Worm (Caenorhabditis elegans): Measurements from ENCODE around the gene dnj-26.

The dnj-26 gene

DNA sequence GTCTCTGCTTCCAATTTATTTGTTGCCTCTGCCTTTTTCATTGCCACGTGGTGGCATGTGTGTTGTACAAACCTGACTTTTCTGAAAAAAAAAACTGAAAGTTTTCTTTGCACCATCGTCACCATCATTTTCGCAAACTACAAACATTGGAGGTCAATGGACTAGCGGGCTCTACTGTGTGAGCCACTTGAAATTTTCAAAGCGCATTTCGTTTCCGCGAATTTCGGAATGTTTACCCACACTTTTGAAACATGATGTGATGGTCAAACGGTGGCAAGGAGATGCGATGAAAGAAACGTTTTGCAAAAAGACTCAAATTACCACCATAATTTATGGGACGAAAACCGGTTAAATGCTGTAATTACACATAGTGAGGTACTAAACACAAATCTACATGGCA, 44.6 kb downstream of the dnj-26 start:
- TF ChIP-seq mab-9 (GFP tag; IDR thresholded peaks at IDR 0.05) (no peak), dpl-1 (GFP tag; optimal IDR thresholded peaks at IDR 0.05) (no peak), nhr-20 (tag; optimal IDR thresholded peaks at IDR 0.05) (no peak), unc-86 (tag; optimal IDR thresholded peaks at IDR 0.05) (no peak), nhr-85 (tag) (peak; percentile 60), zag-1 (tag; optimal IDR thresholded peaks at IDR 0.05) (no peak), nhr-11 (tag; optimal IDR thresholded peaks at IDR 0.05) (no peak)

DNA sequence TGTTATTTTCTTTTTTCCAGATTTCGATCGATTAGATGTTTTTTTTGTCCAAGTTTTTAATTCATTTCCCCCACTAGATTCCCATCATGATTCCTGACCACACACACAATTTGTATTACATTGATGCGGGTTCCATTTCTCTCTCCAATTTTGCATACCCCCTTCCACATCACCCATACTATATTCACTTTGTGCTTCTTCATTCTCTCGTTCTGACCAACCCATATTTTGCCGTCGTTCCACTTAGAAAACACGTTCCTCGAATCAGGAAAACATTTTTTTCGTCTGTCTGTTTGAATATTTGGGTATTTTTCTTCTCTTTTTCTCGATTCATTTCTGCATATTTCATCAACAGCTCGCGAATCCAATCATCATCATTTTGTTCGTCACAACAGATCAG, 45.0 kb downstream of the dnj-26 start:
- TF ChIP-seq nhr-84 (tag; optimal IDR thresholded peaks at IDR 0.05) (no peak), rnt-1 (tag; optimal IDR thresholded peaks at IDR 0.05) (no peak), unc-98 (GFP tag; IDR thresholded peaks at IDR 0.05) (no peak), F16B12.6 (tag; optimal IDR thresholded peaks at IDR 0.05) (no peak), ztf-11 (tag; optimal IDR thresholded peaks at IDR 0.05) (no peak)

DNA sequence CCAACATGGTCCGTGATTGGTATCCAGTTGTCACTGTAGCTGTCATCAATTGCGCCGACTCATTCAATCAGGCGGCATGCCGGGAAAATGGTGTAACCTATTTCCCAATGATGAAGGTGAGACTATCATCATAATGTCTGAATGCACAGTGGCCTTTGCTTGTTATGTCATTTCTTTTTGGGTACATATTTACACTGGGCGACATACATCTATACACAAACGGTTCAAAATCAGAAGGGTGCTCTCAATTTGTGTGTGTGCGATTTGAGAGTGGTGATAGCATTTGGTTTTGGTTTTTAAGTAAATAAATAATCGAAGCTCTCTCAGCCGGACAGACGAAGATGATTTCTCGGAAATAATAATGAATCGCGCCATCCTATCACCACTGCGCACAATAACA, 48.5 kb downstream of the dnj-26 start:
- no peak for TF ChIP-seq efl-1 (optimal IDR thresholded peaks at IDR 0.05)
- TF ChIP-seq efl-1 (GFP tag; optimal IDR thresholded peaks at IDR 0.05 in 1 of 2) = peak in 1 of 2 experiments; percentile 81
- no peak for TF ChIP-seq mab-9 (GFP tag; IDR thresholded peaks at IDR 0.05)
- no peak for TF ChIP-seq sup-37 (GFP tag; optimal IDR thresholded peaks at IDR 0.05)
- no peak for TF ChIP-seq egl-13 (tag; optimal IDR thresholded peaks at IDR 0.05)
- no peak for TF ChIP-seq ceh-82 (tag; optimal IDR thresholded peaks at IDR 0.05)
- no peak for TF ChIP-seq snu-23 (GFP tag; optimal IDR thresholded peaks at IDR 0.05)
- TF ChIP-seq nhr-77 (tag; optimal IDR thresholded peaks at IDR 0.05) = peak; percentile 19
- TF ChIP-seq tbx-2 (tag; optimal IDR thresholded peaks at IDR 0.05) = peak; percentile 28

DNA sequence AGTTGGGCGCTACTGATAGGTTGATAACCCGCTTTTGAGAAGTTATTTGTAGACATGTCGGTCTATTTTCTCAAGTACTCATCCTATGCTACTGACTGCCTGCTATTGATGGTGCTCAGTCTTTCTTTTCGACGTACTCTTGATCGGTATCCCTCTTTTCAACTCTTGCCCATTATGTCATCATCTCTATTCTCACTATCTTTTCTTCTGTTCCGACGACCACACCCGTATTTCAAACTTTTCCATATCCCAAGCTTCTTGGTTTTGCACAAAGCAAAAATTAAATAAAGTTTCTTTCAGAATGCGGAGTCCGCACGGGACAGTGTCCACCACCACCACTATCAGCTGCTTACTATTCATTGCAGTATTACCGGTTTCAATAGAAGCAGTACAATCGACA, 49.5 kb downstream of the dnj-26 start, which contains the start of gene F35G2.1:
TSS of gene F35G2.1 (plus strand) at position 301 of the 400 bp plus-strand sequence.
- TF ChIP-seq efl-1 (optimal IDR thresholded peaks at IDR 0.05) (no peak), efl-1 (GFP tag; optimal IDR thresholded peaks at IDR 0.05 in 1 of 2) (peak in 1 of 2 experiments; percentile 20), nhr-20 (tag; optimal IDR thresholded peaks at IDR 0.05) (no peak)

DNA sequence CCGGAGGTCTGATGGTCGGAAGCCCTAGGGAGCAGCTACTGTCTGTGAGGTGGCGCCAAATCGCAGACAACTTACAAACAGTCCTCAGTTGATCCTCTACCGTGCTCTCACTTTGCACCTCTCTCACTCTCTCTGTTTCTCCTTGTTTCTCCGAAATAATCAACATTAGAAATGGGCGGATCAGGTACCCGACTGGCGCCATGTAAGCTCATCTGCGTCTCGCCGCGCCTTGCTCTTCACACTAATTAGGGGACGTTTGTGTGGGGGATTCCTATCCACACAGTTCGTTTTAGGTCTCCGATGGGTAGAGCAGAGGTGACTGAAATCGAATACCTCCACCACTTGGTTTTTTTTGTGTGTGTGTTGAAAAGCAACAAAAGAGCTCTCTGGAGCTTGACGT, 50.5 kb downstream of the dnj-26 start:
- TF ChIP-seq tbx-2 (tag; optimal IDR thresholded peaks at IDR 0.05) = peak; percentile 34
- no peak for TF ChIP-seq mab-9 (GFP tag; IDR thresholded peaks at IDR 0.05)
- no peak for TF ChIP-seq fkh-4 (tag; optimal IDR thresholded peaks at IDR 0.05; ENCODE audit: borderline replicate concordance)
- TF ChIP-seq lin-14 (GFP tag; optimal IDR thresholded peaks at IDR 0.05) = peak; percentile 12
- no peak for TF ChIP-seq lin-35 (GFP tag; optimal IDR thresholded peaks at IDR 0.05)
- no peak for TF ChIP-seq efl-1 (optimal IDR thresholded peaks at IDR 0.05)
- TF ChIP-seq efl-1 (GFP tag; optimal IDR thresholded peaks at IDR 0.05 in 1 of 2) = peak in 1 of 2 experiments; percentile 15
- no peak for TF ChIP-seq ztf-4 (tag; optimal IDR thresholded peaks at IDR 0.05)
- no peak for TF ChIP-seq sup-37 (GFP tag; optimal IDR thresholded peaks at IDR 0.05)
- TF ChIP-seq nhr-77 (tag; optimal IDR thresholded peaks at IDR 0.05) = peak; percentile 42
- TF ChIP-seq sptf-1 (tag; optimal IDR thresholded peaks at IDR 0.05) = no peak
